Worm (Caenorhabditis elegans) whole organism, mixed stage, embryonic: ENCODE results near the gene srx-111.

Experiments used
- ces-1 ChIP-seq: fragments of 150-350 bp; optimal IDR thresholded peaks from 2 replicates; lab custom pipeline; 2014; ENCODE audit warnings: missing biosample characterization, missing genetic modification reagents, missing genetic modification characterization
- elt-3 ChIP-seq: fragments of 150-350 bp; optimal IDR thresholded peaks from 2 replicates; lab custom pipeline; 2014; ENCODE audit warnings: missing biosample characterization, missing genetic modification characterization
- nhr-12 ChIP-seq: fragments of 150-350 bp; optimal IDR thresholded peaks from 2 replicates; lab custom pipeline; 2014; ENCODE audit warnings: missing biosample characterization, missing genetic modification characterization
- nhr-237 ChIP-seq: fragments of 150-350 bp; optimal IDR thresholded peaks from 2 replicates; lab custom pipeline; 2014; ENCODE audit warnings: missing biosample characterization, missing genetic modification characterization
- nhr-76 ChIP-seq: sonication (generic microtip); optimal IDR thresholded peaks from 2 replicates; lab custom pipeline; 2017; ENCODE audit warnings: missing biosample characterization, missing genetic modification characterization
- tbx-8 ChIP-seq: fragments of 200-800 bp; sonication (Bioruptor generic); optimal IDR thresholded peaks from 2 replicates; lab custom pipeline; 2018; ENCODE audit warnings: mild to moderate bottlenecking, missing genetic modification characterization, moderate library complexity, missing compliant biosample characterization
- unc-39 ChIP-seq: fragments of 150-350 bp; optimal IDR thresholded peaks from 2 replicates; lab custom pipeline; 2014; ENCODE audit warnings: missing biosample characterization, missing genetic modification characterization
- ztf-11 ChIP-seq: fragments of 150-350 bp; optimal IDR thresholded peaks from 2 replicates; lab custom pipeline; 2014; ENCODE audit warnings: missing biosample characterization, missing genetic modification characterization

ce11 chrII:3806964-3807363, 49.4 kb downstream of the srx-111 start, which contains the start of gene F54D10.4:
- TF ChIP-seq elt-3 (tag; lab: Kevin White, UChicago) (no peak), nhr-76 (no peak), nhr-237 (no peak), nhr-12 (tag; lab: Kevin White, UChicago) (no peak), ztf-11 (no peak), ces-1 (GFP tag; lab: Kevin White, UChicago) (no peak), unc-39 (no peak), tbx-8 (no peak)
